Worm (Caenorhabditis elegans): ENCODE data around the gene str-46.
A peak's percentile ranks its signal among the peaks of the same experiment; 100 is the strongest.

The str-46 gene

ce11 chrV:2876188-2876831 lies 23.5 kb downstream of the str-46 start:
- TF ChIP-seq rpc-1 (optimal IDR thresholded peaks at IDR 0.05) (no peak), rpc-1 (tag; optimal IDR thresholded peaks at IDR 0.05) (no peak), ztf-6 (GFP tag; IDR thresholded peaks at IDR 0.05) (no peak), F37B4.10 (GFP tag; IDR thresholded peaks at IDR 0.05) (peak; percentile 95; the same call in 1 of the 2 replicates), F52B5.7 (tag; optimal IDR thresholded peaks at IDR 0.05) (peak; percentile 0), akir-1 (GFP tag; optimal IDR thresholded peaks at IDR 0.05) (no peak)

- TF ChIP-seq pha-4 (tag; optimal IDR thresholded peaks at IDR 0.05) = no peak
- TF ChIP-seq hmg-1.2 (GFP tag; IDR thresholded peaks at IDR 0.05) = no peak
- peak; percentile 76 for TF ChIP-seq nhr-80 (tag; optimal IDR thresholded peaks at IDR 0.05)
- no peak for TF ChIP-seq hmg-20 (GFP tag; IDR thresholded peaks at IDR 0.05)
- no peak for TF ChIP-seq ztf-22 (GFP tag; optimal IDR thresholded peaks at IDR 0.05)
- no peak for TF ChIP-seq gei-17 (GFP tag; optimal IDR thresholded peaks at IDR 0.05)
- TF ChIP-seq bed-1 (GFP tag; IDR thresholded peaks at IDR 0.05) = no peak
- no peak for TF ChIP-seq him-1 (tag; optimal IDR thresholded peaks at IDR 0.05)
- TF ChIP-seq madf-3 (GFP tag; IDR thresholded peaks at IDR 0.05) = no peak
- TF ChIP-seq fkh-3 (tag; optimal IDR thresholded peaks at IDR 0.05) = no peak
- TF ChIP-seq Y95B8A.8 (GFP tag; IDR thresholded peaks at IDR 0.05) = no peak
- no peak for TF ChIP-seq ztf-26 (tag; optimal IDR thresholded peaks at IDR 0.05)
- TF ChIP-seq atf-7 (tag; optimal IDR thresholded peaks at IDR 0.05) = peak; percentile 5
These were observed 24.3 kb downstream of the str-46 start, which contains the start of gene folt-2 for ce11 chrV:2875422-2875821. TSS of gene folt-2 (minus strand) at chrV:2875600.

DNA sequence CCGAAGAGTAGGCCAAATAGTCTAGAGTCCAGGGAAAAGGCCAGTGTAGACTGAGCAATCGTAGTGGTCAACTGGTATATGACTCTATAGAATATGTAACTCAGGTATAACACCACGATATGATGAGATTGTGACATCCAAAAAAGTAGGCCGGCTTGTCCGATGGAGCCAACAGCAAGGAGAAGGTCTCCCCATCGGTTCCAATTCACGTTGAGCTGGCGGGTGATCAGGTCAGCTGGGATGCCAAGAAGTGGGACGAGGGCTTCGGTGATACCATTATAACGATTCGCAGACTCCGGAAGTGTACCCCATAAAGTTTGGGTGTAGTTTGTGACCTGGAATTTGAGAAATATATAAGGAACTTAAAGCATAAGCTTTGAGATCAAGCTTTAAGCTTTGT lies 26.8 kb downstream of the str-46 start:
- no peak for TF ChIP-seq Y53G8AR.9 (GFP tag; conservative IDR thresholded peaks at IDR 0.05)
- no peak for TF ChIP-seq egrh-3 (GFP tag; IDR thresholded peaks at IDR 0.05)
- no peak for TF ChIP-seq hmg-20 (GFP tag; IDR thresholded peaks at IDR 0.05)
- TF ChIP-seq dpl-1 (GFP tag; optimal IDR thresholded peaks at IDR 0.05) = no peak
- TF ChIP-seq madf-3 (GFP tag; IDR thresholded peaks at IDR 0.05) = 0 out of 2 replicates have a peak, but pooled peaks have one; percentile 20
- TF ChIP-seq ceh-58 (GFP tag; IDR thresholded peaks at IDR 0.05) = no peak
- TF ChIP-seq snpc-4 (GFP tag; optimal IDR thresholded peaks at IDR 0.05) = no peak
- no peak for TF ChIP-seq snpc-4 (tag; optimal IDR thresholded peaks at IDR 0.05)
- no peak for TF ChIP-seq Y53F4B.3 (GFP tag; IDR thresholded peaks at IDR 0.05)
- TF ChIP-seq unc-62 (GFP tag; optimal IDR thresholded peaks at IDR 0.05) = no peak
- TF ChIP-seq Y56A3A.18 (GFP tag; IDR thresholded peaks at IDR 0.05) = no peak
- peak; percentile 98 for TF ChIP-seq F37B4.10 (GFP tag; IDR thresholded peaks at IDR 0.05)

DNA sequence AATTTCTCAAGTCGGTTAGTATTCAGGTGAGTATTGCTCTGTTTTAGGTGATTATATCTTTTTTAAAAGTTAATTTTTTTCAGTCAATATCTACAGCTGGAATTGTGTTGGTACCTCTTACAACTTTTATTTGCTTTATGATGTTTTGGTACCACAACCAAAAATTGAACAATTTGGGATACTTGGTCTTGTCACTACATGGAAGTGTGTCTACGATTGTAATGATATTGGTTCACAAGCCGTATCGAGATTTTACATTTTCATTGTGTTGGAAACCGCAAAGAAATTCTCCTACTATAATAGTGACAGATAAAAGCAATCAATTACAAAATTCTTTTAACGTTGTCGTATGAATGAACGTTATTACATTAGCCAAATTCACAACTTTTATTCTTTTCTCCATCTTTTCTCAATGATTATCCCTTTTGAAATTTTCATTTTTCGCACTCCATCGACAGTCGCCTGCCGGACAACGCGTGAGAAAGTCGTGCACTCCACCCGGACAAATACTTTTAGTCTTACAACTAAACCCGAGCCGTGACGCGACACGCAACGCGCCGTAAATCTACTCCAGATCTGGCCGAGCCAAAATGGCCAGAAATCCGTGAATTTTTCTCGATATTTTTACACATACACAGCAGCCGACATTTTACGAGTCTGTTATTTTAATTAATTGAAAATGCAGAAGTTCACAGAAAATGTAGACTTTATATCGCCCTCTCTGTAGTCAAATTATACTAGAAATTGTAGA lies 27.8 kb downstream of the str-46 start:
- no peak for TF ChIP-seq ztf-28 (GFP tag; IDR thresholded peaks at IDR 0.05)
- TF ChIP-seq nfya-2 (GFP tag; IDR thresholded peaks at IDR 0.05) = no peak
- no peak for TF ChIP-seq ztf-3 (GFP tag; optimal IDR thresholded peaks at IDR 0.05)
- TF ChIP-seq die-1 (tag; optimal IDR thresholded peaks at IDR 0.05) = no peak
- no peak for TF ChIP-seq B0035.1 (tag; optimal IDR thresholded peaks at IDR 0.05)
- no peak for TF ChIP-seq fkh-3 (tag; optimal IDR thresholded peaks at IDR 0.05)
- TF ChIP-seq ama-1 (optimal IDR thresholded peaks at IDR 0.05) = no peak
- no peak for TF ChIP-seq ama-1 (GFP tag; optimal IDR thresholded peaks at IDR 0.05)
- TF ChIP-seq ceh-100 (GFP tag; IDR thresholded peaks at IDR 0.05) = no peak
- TF ChIP-seq chd-7 (tag; optimal IDR thresholded peaks at IDR 0.05) = peak; percentile 54
- TF ChIP-seq mes-4 (tag; optimal IDR thresholded peaks at IDR 0.05) = no peak
- peak; percentile 37; the same call in 1 of the 2 replicates for TF ChIP-seq B0336.3 (GFP tag; IDR thresholded peaks at IDR 0.05)
- TF ChIP-seq nhr-80 (tag; optimal IDR thresholded peaks at IDR 0.05) = peak; percentile 69
- no peak for TF ChIP-seq akir-1 (GFP tag; optimal IDR thresholded peaks at IDR 0.05)
- no peak for TF ChIP-seq dpl-1 (GFP tag; optimal IDR thresholded peaks at IDR 0.05)
- TF ChIP-seq madf-10 (tag; optimal IDR thresholded peaks at IDR 0.05) = peak; percentile 29
- TF ChIP-seq dox-1 (GFP tag; IDR thresholded peaks at IDR 0.05) = peak; percentile 23; the same call in 1 of the 2 replicates
- no peak for TF ChIP-seq F55B11.4 (tag; optimal IDR thresholded peaks at IDR 0.05; ENCODE audit: borderline replicate concordance, insufficient read depth)
- TF ChIP-seq lin-54 (GFP tag; optimal IDR thresholded peaks at IDR 0.05) = peak; percentile 14
- peak; percentile 11 for TF ChIP-seq atf-7 (tag; optimal IDR thresholded peaks at IDR 0.05)
- TF ChIP-seq aptf-3 (GFP tag; IDR thresholded peaks at IDR 0.05) = no peak
